Fruit fly (Drosophila melanogaster) whole organism, embryonic: ENCODE measurements around the gene CG7728.

Source experiments
- ATbp ChIP-seq: fragments of 200-800 bp; sonication (Bioruptor generic); optimal IDR thresholded peaks from 2 replicates; lab custom pipeline; 2017; ENCODE audit warnings: missing biosample characterization, mild to moderate bottlenecking, missing genetic modification characterization, missing genetic modification reagents
- CG10267 ChIP-seq: fragments of 200-800 bp; sonication (Bioruptor generic); optimal IDR thresholded peaks from 2 replicates; lab custom pipeline; 2018; ENCODE audit warnings: missing biosample characterization, mild to moderate bottlenecking, missing genetic modification characterization, moderate library complexity
- CG10979 ChIP-seq: fragments of 200-800 bp; sonication (Bioruptor generic); optimal IDR thresholded peaks from 2 replicates; lab custom pipeline; 2018; ENCODE audit warnings: missing biosample characterization, mild to moderate bottlenecking, missing genetic modification characterization, moderate library complexity
- CG12104 ChIP-seq: fragments of 200-800 bp; sonication (Bioruptor generic); optimal IDR thresholded peaks from 3 replicates; lab custom pipeline; 2016; ENCODE audit warnings: missing biosample characterization, missing genetic modification characterization
- CG13424 ChIP-seq: fragments of 200-800 bp; sonication (Bioruptor generic); optimal IDR thresholded peaks from 2 replicates; lab custom pipeline; 2019; ENCODE audit warnings: missing biosample characterization, mild to moderate bottlenecking, missing genetic modification characterization, moderate library complexity
- CG14014 ChIP-seq: fragments of 200-800 bp; sonication (Bioruptor generic); IDR thresholded peaks from 2 replicates; pipeline ENCODE4 v1.3.6; 2022; ENCODE audit warnings: missing biosample characterization, missing genetic modification characterization
- CG14667 ChIP-seq: fragments of 200-800 bp; sonication (Bioruptor generic); IDR thresholded peaks from 2 replicates; pipeline ENCODE4 v1.3.6; 2022; ENCODE audit warnings: missing biosample characterization, missing genetic modification characterization
- CG14710 ChIP-seq: fragments of 200-800 bp; sonication (Bioruptor generic); optimal IDR thresholded peaks from 3 replicates; lab custom pipeline; 2019; ENCODE audit warnings: missing biosample characterization, mild to moderate bottlenecking, missing genetic modification characterization, moderate library complexity
- CG17359 ChIP-seq: fragments of 200-800 bp; sonication (Bioruptor generic); optimal IDR thresholded peaks from 3 replicates; lab custom pipeline; 2018; ENCODE audit warnings: missing biosample characterization, mild to moderate bottlenecking, missing genetic modification characterization, moderate library complexity
- CG17361 ChIP-seq: fragments of 200-800 bp; sonication (Bioruptor generic); IDR thresholded peaks from 3 replicates; pipeline ENCODE4 v1.3.6; 2022; ENCODE audit warnings: missing biosample characterization, missing genetic modification characterization
- CG2678 ChIP-seq: fragments of 200-800 bp; sonication (Bioruptor generic); optimal IDR thresholded peaks from 3 replicates; lab custom pipeline; 2019; ENCODE audit warnings: missing biosample characterization, mild to moderate bottlenecking, missing genetic modification characterization, moderate library complexity
- CG30020 ChIP-seq: fragments of 200-800 bp; optimal IDR thresholded peaks from 2 replicates; lab custom pipeline; 2019; ENCODE audit warnings: missing biosample characterization, mild to moderate bottlenecking, missing genetic modification characterization, moderate library complexity
- CG3726 ChIP-seq: fragments of 200-800 bp; sonication (Bioruptor generic); IDR thresholded peaks from 3 replicates; pipeline ENCODE4, ENCODE4 v1.3.6; 2022; ENCODE audit warnings: missing biosample characterization, missing genetic modification characterization
- CG42726 ChIP-seq: fragments of 200-800 bp; sonication (Bioruptor generic); IDR thresholded peaks from 2 replicates; pipeline ENCODE4 v1.3.6; 2022; ENCODE audit warnings: missing biosample characterization, missing genetic modification characterization; ENCODE audit not compliant: partially characterized antibody
- CG4360 ChIP-seq: fragments of 200-800 bp; sonication (Bioruptor generic); IDR thresholded peaks from 2 replicates; pipeline ENCODE4 v1.3.6; 2022; ENCODE audit warnings: missing biosample characterization, missing genetic modification characterization
- CG4404 ChIP-seq: fragments of 200-800 bp; sonication (Bioruptor generic); IDR thresholded peaks from 2 replicates; pipeline ENCODE4 v1.3.6; 2022; ENCODE audit warnings: missing biosample characterization, missing genetic modification characterization
- CG5245 ChIP-seq: fragments of 200-800 bp; sonication (Bioruptor generic); optimal IDR thresholded peaks from 3 replicates; lab custom pipeline; 2016; ENCODE audit warnings: missing biosample characterization, missing genetic modification characterization
- CG6854 ChIP-seq: fragments of 200-800 bp; sonication (Bioruptor generic); optimal IDR thresholded peaks from 3 replicates; lab custom pipeline; 2017; ENCODE audit warnings: missing biosample characterization, mild to moderate bottlenecking, missing genetic modification characterization
- CG7372 ChIP-seq: fragments of 200-800 bp; sonication (Bioruptor generic); IDR thresholded peaks from 2 replicates; pipeline ENCODE4 v1.3.6; 2022; ENCODE audit warnings: missing biosample characterization, missing genetic modification characterization
- CG7963 ChIP-seq: fragments of 200-800 bp; sonication (Bioruptor generic); IDR thresholded peaks from 3 replicates; pipeline ENCODE4 v1.3.6; 2022; ENCODE audit warnings: missing biosample characterization, missing genetic modification characterization; ENCODE audit not compliant: partially characterized antibody
- CG8478 ChIP-seq: fragments of >200 bp; optimal IDR thresholded peaks from 2 replicates; lab custom pipeline; 2018
- CG8924 ChIP-seq: fragments of 200-800 bp; optimal IDR thresholded peaks from 3 replicates; lab custom pipeline; 2019; ENCODE audit warnings: missing biosample characterization, mild to moderate bottlenecking, missing genetic modification characterization, moderate library complexity
- CHES-1-like ChIP-seq: fragments of 200-800 bp; sonication (Bioruptor generic); optimal IDR thresholded peaks from 2 replicates; lab custom pipeline; 2016; ENCODE audit warnings: missing biosample characterization, missing genetic modification characterization
- Dip3 ChIP-seq: fragments of 200-800 bp; sonication (Bioruptor generic); optimal IDR thresholded peaks from 3 replicates; lab custom pipeline; 2016; ENCODE audit warnings: missing biosample characterization, missing genetic modification characterization
- H15 ChIP-seq: fragments of 200-800 bp; sonication (Bioruptor generic); IDR thresholded peaks from 3 replicates; pipeline ENCODE4 v1.3.6; 2022; ENCODE audit warnings: missing biosample characterization, missing genetic modification characterization
- Hmr ChIP-seq: fragments of 200-800 bp; sonication (Bioruptor generic); optimal IDR thresholded peaks from 3 replicates; lab custom pipeline; 2017; ENCODE audit warnings: mild to moderate bottlenecking, missing biosample characterization, missing genetic modification reagents, missing genetic modification characterization
- Jarid2 ChIP-seq: fragments of 200-800 bp; sonication (Bioruptor generic); optimal IDR thresholded peaks from 3 replicates; lab custom pipeline; 2017; ENCODE audit warnings: mild to moderate bottlenecking, missing biosample characterization, missing genetic modification reagents, missing genetic modification characterization
- NC2α ChIP-seq: fragments of 200-800 bp; sonication (Bioruptor generic); optimal IDR thresholded peaks from 2 replicates; lab custom pipeline; 2016; ENCODE audit warnings: missing biosample characterization, missing genetic modification characterization
- Nf-YB ChIP-seq: fragments of 200-800 bp; sonication (Bioruptor generic); optimal IDR thresholded peaks from 3 replicates; lab custom pipeline; 2019; ENCODE audit warnings: missing biosample characterization, mild to moderate bottlenecking, missing genetic modification characterization, moderate library complexity
- Rfx ChIP-seq: fragments of 200-800 bp; sonication (Bioruptor generic); IDR thresholded peaks from 2 replicates; pipeline ENCODE4 v1.3.6; 2022; ENCODE audit warnings: missing biosample characterization, missing genetic modification characterization
- Sox102F ChIP-seq: fragments of 200-800 bp; sonication (Bioruptor generic); optimal IDR thresholded peaks from 2 replicates; lab custom pipeline; 2018; ENCODE audit warnings: missing biosample characterization, mild to moderate bottlenecking, missing genetic modification characterization, moderate library complexity
- Stat92E ChIP-seq, 3 experiments: fragments of >200 bp in 2 of 3; fragments of 200-800 bp in 1 of 3; sonication (Bioruptor generic) in 1 of 3; optimal IDR thresholded peaks; 2 replicates each; lab custom pipeline; 2017 to 2019; ENCODE audit warnings: missing biosample characterization in 3 of 3, missing genetic modification characterization in 3 of 3, mild to moderate bottlenecking in 1 of 3, moderate library complexity in 1 of 3
- aop ChIP-seq: fragments of 200-800 bp; sonication (Bioruptor generic); IDR thresholded peaks from 2 replicates; pipeline ENCODE4 v1.3.6; 2022; ENCODE audit warnings: missing biosample characterization, missing genetic modification characterization
- chif ChIP-seq, 2 experiments: fragments of 200-800 bp; sonication (Bioruptor generic); optimal IDR thresholded peaks; 3 replicates each; lab custom pipeline; 2016; ENCODE audit warnings: missing biosample characterization in 2 of 2, missing genetic modification characterization in 2 of 2
- ci ChIP-seq: fragments of 200-800 bp; sonication (Bioruptor generic); IDR thresholded peaks from 3 replicates; pipeline ENCODE4 v1.3.6; 2022; ENCODE audit warnings: missing biosample characterization, missing genetic modification characterization
- corto ChIP-seq: fragments of 200-800 bp; sonication (Bioruptor generic); optimal IDR thresholded peaks from 2 replicates; lab custom pipeline; 2016; ENCODE audit warnings: missing biosample characterization, mild to moderate bottlenecking, missing genetic modification characterization, moderate library complexity
- dan ChIP-seq: fragments of 200-800 bp; sonication (Bioruptor generic); IDR thresholded peaks from 2 replicates; pipeline ENCODE4 v1.3.6; 2022; ENCODE audit warnings: missing biosample characterization, missing genetic modification characterization
- disco-r ChIP-seq: fragments of 200-800 bp; sonication (Bioruptor generic); optimal IDR thresholded peaks from 2 replicates; lab custom pipeline; 2016; ENCODE audit warnings: missing biosample characterization, missing genetic modification characterization
- ewg ChIP-seq: fragments of 200-800 bp; sonication (Bioruptor generic); optimal IDR thresholded peaks from 3 replicates; lab custom pipeline; 2017; ENCODE audit warnings: mild to moderate bottlenecking, missing biosample characterization, missing genetic modification reagents, missing genetic modification characterization
- fd102C ChIP-seq: fragments of 200-800 bp; sonication (Bioruptor generic); optimal IDR thresholded peaks from 2 replicates; lab custom pipeline; 2018; ENCODE audit warnings: missing biosample characterization, mild to moderate bottlenecking, missing genetic modification characterization, moderate library complexity
- fu2 ChIP-seq: fragments of 200-800 bp; sonication (Bioruptor generic); optimal IDR thresholded peaks from 2 replicates; lab custom pipeline; 2016; ENCODE audit warnings: missing biosample characterization, missing genetic modification characterization
- hbn ChIP-seq: fragments of 200-800 bp; sonication (Bioruptor generic); IDR thresholded peaks from 2 replicates; pipeline ENCODE4 v1.3.6; 2022; ENCODE audit warnings: missing biosample characterization, missing genetic modification characterization; ENCODE audit not compliant: partially characterized antibody
- insv ChIP-seq, 2 experiments: fragments of 200-800 bp; sonication (Bioruptor generic); optimal IDR thresholded peaks; 3 replicates each; lab custom pipeline; 2016 to 2018; ENCODE audit warnings: missing biosample characterization in 2 of 2, missing genetic modification characterization in 2 of 2
- jigr1 ChIP-seq: fragments of 200-800 bp; sonication (Bioruptor generic); IDR thresholded peaks from 3 replicates; pipeline ENCODE4 v1.3.6; 2022; ENCODE audit warnings: missing biosample characterization, missing genetic modification characterization
- mam ChIP-seq: fragments of 200-800 bp; sonication (Bioruptor generic); optimal IDR thresholded peaks from 3 replicates; lab custom pipeline; 2016; ENCODE audit warnings: missing biosample characterization, missing genetic modification characterization
- nau ChIP-seq: fragments of 200-800 bp; sonication (Bioruptor generic); optimal IDR thresholded peaks from 3 replicates; lab custom pipeline; 2017; ENCODE audit warnings: missing biosample characterization, mild to moderate bottlenecking, missing genetic modification characterization, missing genetic modification reagents
- oc ChIP-seq: fragments of 200-800 bp; sonication (Bioruptor generic); optimal IDR thresholded peaks from 2 replicates; lab custom pipeline; 2018; ENCODE audit warnings: missing biosample characterization, mild to moderate bottlenecking, missing genetic modification characterization, moderate library complexity
- pros ChIP-seq: fragments of 200-800 bp; sonication (Bioruptor generic); optimal IDR thresholded peaks from 3 replicates; lab custom pipeline; 2019; ENCODE audit warnings: missing biosample characterization, mild to moderate bottlenecking, missing genetic modification characterization, moderate library complexity
- sima ChIP-seq: fragments of 200-800 bp; sonication (Bioruptor generic); optimal IDR thresholded peaks from 2 replicates; lab custom pipeline; 2016; ENCODE audit warnings: missing biosample characterization, missing genetic modification characterization
- slbo ChIP-seq: fragments of 200-800 bp; sonication (Bioruptor generic); IDR thresholded peaks from 2 replicates; pipeline ENCODE4 v1.3.6; 2022; ENCODE audit warnings: missing biosample characterization, missing genetic modification characterization
- usp ChIP-seq: fragments of >200 bp; optimal IDR thresholded peaks from 2 replicates; lab custom pipeline; 2017; ENCODE audit warnings: missing biosample characterization, missing genetic modification characterization

Gene CG7728

dm6 chr3L:17007041-17007471 lies 9.3 kb upstream of the CG7728 start (continued):
- peak; percentile 56; the same call in 1 of the 2 replicates for TF ChIP-seq CG14014 (GFP tag; lab: Robert Waterston, UW)
- no peak for TF ChIP-seq Jarid2
- TF ChIP-seq ci (GFP tag; lab: Robert Waterston, UW), result no peak
- no peak for TF ChIP-seq corto (GFP tag; lab: Kevin White, UChicago)
- no peak for TF ChIP-seq Stat92E (GFP tag; optimal IDR thresholded peaks at IDR 0.05; lab: Kevin White, UChicago)
- no peak for TF ChIP-seq hbn
- no peak for TF ChIP-seq ATbp
- TF ChIP-seq slbo (GFP tag; lab: Robert Waterston, UW), result peak; percentile 76
- no peak for TF ChIP-seq CG5245 (GFP tag; lab: Kevin White, UChicago)
- TF ChIP-seq CG4404 (GFP tag; lab: Robert Waterston, UW), result no peak
- no peak for TF ChIP-seq CHES-1-like (GFP tag; lab: Kevin White, UChicago)
- TF ChIP-seq sima, result no peak
- no peak for TF ChIP-seq usp (GFP tag; lab: Kevin White, UChicago)
- TF ChIP-seq CG7372 (GFP tag; lab: Robert Waterston, UW), result 0 out of 2 replicates have a peak, but pooled peaks have one; percentile 5
- no peak for TF ChIP-seq pros (GFP tag; lab: Kevin White, UChicago)
- TF ChIP-seq fu2 (GFP tag; lab: Kevin White, UChicago), result no peak
- no peak for TF ChIP-seq mam (GFP tag; lab: Kevin White, UChicago)
- TF ChIP-seq jigr1 (GFP tag; lab: Robert Waterston, UW), result no peak
- TF ChIP-seq nau (GFP tag; lab: Kevin White, UChicago), result no peak
- no peak for TF ChIP-seq CG4360
- TF ChIP-seq CG8478 (lab: Kevin White, UChicago), result no peak
- TF ChIP-seq aop (GFP tag; lab: Robert Waterston, UW), result no peak
- no peak for TF ChIP-seq CG10267
- no peak for TF ChIP-seq disco-r (GFP tag; lab: Kevin White, UChicago)
- TF ChIP-seq oc (tag; lab: Kevin White, UChicago), result no peak
- TF ChIP-seq Rfx (GFP tag; lab: Robert Waterston, UW), result peak; percentile 69
- TF ChIP-seq Nf-YB (GFP tag; lab: Kevin White, UChicago), result no peak
- peak; percentile 3 for TF ChIP-seq Dip3 (GFP tag; lab: Kevin White, UChicago)
- peak; percentile 39; the same call in 1 of the 3 replicates for TF ChIP-seq CG17361 (GFP tag; lab: Robert Waterston, UW)
- peak; percentile 33 for TF ChIP-seq CG17359 (tag; lab: Kevin White, UChicago)
- TF ChIP-seq CG14710 (tag; lab: Kevin White, UChicago), result no peak
- TF ChIP-seq CG6854, result peak; percentile 1
- TF ChIP-seq Sox102F (GFP tag; lab: Kevin White, UChicago), result peak; percentile 39
- TF ChIP-seq Hmr (GFP tag; lab: Kevin White, UChicago), result no peak
- 0 out of 3 replicates have a peak, but pooled peaks have one; percentile 28 for TF ChIP-seq H15
- TF ChIP-seq CG13424 (tag; lab: Kevin White, UChicago), result peak; percentile 23
- TF ChIP-seq dan (GFP tag; lab: Robert Waterston, UW), result no peak
- TF ChIP-seq fd102C (GFP tag; lab: Kevin White, UChicago), result no peak
- peak; percentile 40 for TF ChIP-seq CG2678
- peak; percentile 10 for TF ChIP-seq CG8924 (tag; lab: Kevin White, UChicago)
- no peak for TF ChIP-seq insv (GFP tag; optimal IDR thresholded peaks at IDR 0.05; lab: Kevin White, UChicago)
- no peak for TF ChIP-seq CG3726 (GFP tag; lab: Robert Waterston, UW)
- no peak for TF ChIP-seq NC2α (GFP tag; lab: Kevin White, UChicago)
- no peak for TF ChIP-seq chif (GFP tag; optimal IDR thresholded peaks at IDR 0.05; lab: Kevin White, UChicago)
- no peak for TF ChIP-seq CG30020 (tag; lab: Kevin White, UChicago)
- TF ChIP-seq CG42726 (GFP tag; lab: Robert Waterston, UW), result no peak
- TF ChIP-seq CG12104, result no peak
- TF ChIP-seq ewg (GFP tag; lab: Kevin White, UChicago), result no peak
- peak; percentile 8 for TF ChIP-seq CG10979 (tag; lab: Kevin White, UChicago)
- TF ChIP-seq CG14667 (GFP tag; lab: Robert Waterston, UW), result 0 out of 2 replicates have a peak, but pooled peaks have one; percentile 15
- no peak for TF ChIP-seq CG7963 (GFP tag; lab: Robert Waterston, UW)
